Fruit fly (Drosophila melanogaster) whole organism, prepupa: ENCODE results near the gene Vha100-2.

Source experiments
- CG10631 ChIP-seq: fragments of 200-800 bp; sonication (Bioruptor generic); optimal IDR thresholded peaks from 2 replicates; lab custom pipeline; 2016; ENCODE audit warnings: missing biosample characterization, missing genetic modification characterization
- CG10669 ChIP-seq: fragments of 200-800 bp; sonication (Bioruptor generic); optimal IDR thresholded peaks from 3 replicates; lab custom pipeline; 2018; ENCODE audit warnings: missing biosample characterization, mild to moderate bottlenecking, missing genetic modification characterization, moderate library complexity
- CG11762 ChIP-seq: fragments of 200-800 bp; sonication (Bioruptor generic); optimal IDR thresholded peaks from 3 replicates; lab custom pipeline; 2016; ENCODE audit warnings: missing biosample characterization, missing genetic modification characterization; ENCODE audit not compliant: insufficient read depth
- CG15336 ChIP-seq: fragments of 200-800 bp; sonication (Bioruptor generic); IDR thresholded peaks from 2 replicates; pipeline ENCODE4 v1.3.6; 2022; ENCODE audit warnings: missing biosample characterization, missing genetic modification characterization
- CG1621 ChIP-seq: fragments of 200-800 bp; sonication (Bioruptor generic); optimal IDR thresholded peaks from 3 replicates; lab custom pipeline; 2018; ENCODE audit warnings: missing biosample characterization, mild to moderate bottlenecking, missing genetic modification characterization
- CG16779 ChIP-seq: fragments of 200-800 bp; sonication (Bioruptor generic); optimal IDR thresholded peaks from 3 replicates; lab custom pipeline; 2017; ENCODE audit warnings: missing biosample characterization, mild to moderate bottlenecking, missing genetic modification characterization
- CG3032 ChIP-seq: fragments of 200-800 bp; optimal IDR thresholded peaks from 2 replicates; lab custom pipeline; 2019; ENCODE audit warnings: missing biosample characterization, mild to moderate bottlenecking, missing genetic modification characterization, moderate library complexity
- CG32006 ChIP-seq: fragments of 200-800 bp; sonication (Bioruptor generic); optimal IDR thresholded peaks from 3 replicates; lab custom pipeline; 2017; ENCODE audit warnings: missing biosample characterization, mild to moderate bottlenecking, missing genetic modification characterization
- CG3919 ChIP-seq: fragments of 200-800 bp; sonication (Bioruptor generic); optimal IDR thresholded peaks from 3 replicates; lab custom pipeline; 2016; ENCODE audit warnings: missing biosample characterization, missing genetic modification characterization
- CG6163 ChIP-seq: fragments of 200-800 bp; sonication (Bioruptor generic); IDR thresholded peaks from 3 replicates; pipeline ENCODE4 v1.3.6; 2022; ENCODE audit warnings: missing biosample characterization, missing genetic modification characterization
- CG6276 ChIP-seq: fragments of 200-800 bp; sonication (Bioruptor generic); optimal IDR thresholded peaks from 2 replicates; lab custom pipeline; 2017; ENCODE audit warnings: missing biosample characterization, mild to moderate bottlenecking, missing genetic modification characterization
- CG6808 ChIP-seq: fragments of 200-800 bp; sonication (Bioruptor generic); optimal IDR thresholded peaks from 3 replicates; lab custom pipeline; 2017; ENCODE audit warnings: missing biosample characterization, missing genetic modification characterization, mild to moderate bottlenecking, moderate library complexity, missing genetic modification reagents
- CG6854 ChIP-seq: fragments of 200-800 bp; sonication (Bioruptor generic); optimal IDR thresholded peaks from 2 replicates; lab custom pipeline; 2017; ENCODE audit warnings: missing biosample characterization, mild to moderate bottlenecking, missing genetic modification characterization
- CG7368 ChIP-seq: fragments of 200-800 bp; sonication (Bioruptor generic); optimal IDR thresholded peaks from 3 replicates; lab custom pipeline; 2016; ENCODE audit warnings: missing biosample characterization, missing genetic modification characterization
- CG8119 ChIP-seq: fragments of 200-800 bp; sonication (Bioruptor generic); IDR thresholded peaks from 3 replicates; pipeline ENCODE4 v1.3.6; 2022; ENCODE audit warnings: missing biosample characterization, missing genetic modification characterization
- CG9139 ChIP-seq: fragments of 200-800 bp; sonication (Bioruptor generic); optimal IDR thresholded peaks from 3 replicates; lab custom pipeline; 2017; ENCODE audit warnings: missing biosample characterization, mild to moderate bottlenecking, missing genetic modification characterization
- Eip75B ChIP-seq: fragments of 200-800 bp; sonication (Bioruptor generic); optimal IDR thresholded peaks from 3 replicates; lab custom pipeline; 2016; ENCODE audit warnings: missing biosample characterization, missing genetic modification characterization
- Ets21C ChIP-seq: fragments of 200-800 bp; sonication (Bioruptor generic); optimal IDR thresholded peaks from 3 replicates; lab custom pipeline; 2016; ENCODE audit warnings: missing biosample characterization, missing genetic modification characterization
- Ets96B ChIP-seq: fragments of 200-800 bp; optimal IDR thresholded peaks from 2 replicates; lab custom pipeline; 2019; ENCODE audit warnings: missing biosample characterization, mild to moderate bottlenecking, missing genetic modification characterization, moderate library complexity
- Hr39 ChIP-seq: fragments of 200-800 bp; sonication (Bioruptor generic); optimal IDR thresholded peaks from 2 replicates; lab custom pipeline; 2016; ENCODE audit warnings: missing biosample characterization, missing genetic modification characterization
- Lpt ChIP-seq: fragments of 200-800 bp; sonication (Bioruptor generic); optimal IDR thresholded peaks from 3 replicates; lab custom pipeline; 2016; ENCODE audit warnings: missing biosample characterization, missing genetic modification characterization
- Met ChIP-seq: fragments of 200-800 bp; sonication (Bioruptor generic); optimal IDR thresholded peaks from 3 replicates; lab custom pipeline; 2016; ENCODE audit warnings: missing biosample characterization, missing genetic modification characterization
- Smox ChIP-seq: fragments of 200-800 bp; sonication (Bioruptor generic); optimal IDR thresholded peaks from 3 replicates; lab custom pipeline; 2016; ENCODE audit warnings: missing biosample characterization, missing genetic modification characterization
- Sox102F ChIP-seq: fragments of 200-800 bp; sonication (Bioruptor generic); optimal IDR thresholded peaks from 2 replicates; lab custom pipeline; 2016; ENCODE audit warnings: missing biosample characterization, mild to moderate bottlenecking, missing genetic modification characterization
- Sox14 ChIP-seq: fragments of 200-800 bp; sonication (Bioruptor generic); optimal IDR thresholded peaks from 3 replicates; lab custom pipeline; 2016; ENCODE audit warnings: missing biosample characterization, missing genetic modification characterization
- Sox15 ChIP-seq: fragments of 200-800 bp; sonication (Bioruptor generic); optimal IDR thresholded peaks from 3 replicates; lab custom pipeline; 2016; ENCODE audit warnings: missing biosample characterization, missing genetic modification characterization
- achi ChIP-seq: fragments of 200-800 bp; sonication (Bioruptor generic); optimal IDR thresholded peaks from 3 replicates; lab custom pipeline; 2016; ENCODE audit warnings: missing biosample characterization, missing genetic modification characterization
- cyc ChIP-seq: fragments of 200-800 bp; sonication (Bioruptor generic); optimal IDR thresholded peaks from 3 replicates; lab custom pipeline; 2016; ENCODE audit warnings: missing biosample characterization, missing genetic modification characterization
- dac ChIP-seq: fragments of 200-800 bp; sonication (Bioruptor generic); optimal IDR thresholded peaks from 2 replicates; lab custom pipeline; 2017; ENCODE audit warnings: missing biosample characterization, mild to moderate bottlenecking, missing genetic modification characterization
- dsx ChIP-seq: fragments of 200-800 bp; optimal IDR thresholded peaks from 3 replicates; lab custom pipeline; 2019; ENCODE audit warnings: missing biosample characterization, mild to moderate bottlenecking, missing genetic modification characterization, moderate library complexity; ENCODE audit not compliant: poor library complexity, severe bottlenecking
- eg ChIP-seq: fragments of 200-800 bp; sonication (Bioruptor generic); IDR thresholded peaks from 3 replicates; pipeline ENCODE4 v1.3.6; 2022; ENCODE audit warnings: missing biosample characterization, missing genetic modification characterization
- esn ChIP-seq: fragments of 200-800 bp; sonication (Bioruptor generic); optimal IDR thresholded peaks from 2 replicates; lab custom pipeline; 2016; ENCODE audit warnings: missing biosample characterization, mild to moderate bottlenecking, missing genetic modification characterization, moderate library complexity
- fd59A ChIP-seq: fragments of 200-800 bp; sonication (Bioruptor generic); optimal IDR thresholded peaks from 2 replicates; lab custom pipeline; 2017; ENCODE audit warnings: missing biosample characterization, mild to moderate bottlenecking, missing genetic modification characterization, missing genetic modification reagents
- fd85E ChIP-seq: fragments of 200-800 bp; sonication (Bioruptor generic); optimal IDR thresholded peaks from 3 replicates; lab custom pipeline; 2016; ENCODE audit warnings: missing biosample characterization, missing genetic modification characterization
- net ChIP-seq: fragments of 200-800 bp; sonication (Bioruptor generic); optimal IDR thresholded peaks from 3 replicates; lab custom pipeline; 2016; ENCODE audit warnings: missing biosample characterization, missing genetic modification characterization
- pdm3 ChIP-seq: fragments of 200-800 bp; sonication (Bioruptor generic); optimal IDR thresholded peaks from 3 replicates; lab custom pipeline; 2016; ENCODE audit warnings: missing biosample characterization, missing genetic modification characterization
- salr ChIP-seq, 2 experiments: fragments of 200-800 bp; sonication (Bioruptor generic); optimal IDR thresholded peaks; 3 replicates each; lab custom pipeline; 2016 to 2018; ENCODE audit warnings: missing biosample characterization in 2 of 2, missing genetic modification characterization in 2 of 2, mild to moderate bottlenecking in 1 of 2
- spab ChIP-seq: fragments of 200-800 bp; sonication (Bioruptor generic); optimal IDR thresholded peaks from 2 replicates; lab custom pipeline; 2017; ENCODE audit warnings: missing biosample characterization, mild to moderate bottlenecking, missing genetic modification characterization, missing genetic modification reagents
- ss ChIP-seq, 2 experiments: fragments of 200-800 bp; sonication (Bioruptor generic); optimal IDR thresholded peaks; 2 replicates in 1 of 2; 3 replicates in 1 of 2; lab custom pipeline; 2017 to 2018; ENCODE audit warnings: mild to moderate bottlenecking in 2 of 2, missing biosample characterization in 2 of 2, missing genetic modification characterization in 2 of 2, moderate library complexity in 1 of 2
- topi ChIP-seq: fragments of 200-800 bp; sonication (Bioruptor generic); optimal IDR thresholded peaks from 3 replicates; lab custom pipeline; 2016; ENCODE audit warnings: missing biosample characterization, missing genetic modification characterization
- vri ChIP-seq: fragments of 200-800 bp; sonication (Bioruptor generic); optimal IDR thresholded peaks from 3 replicates; lab custom pipeline; 2016; ENCODE audit warnings: missing biosample characterization, mild to moderate bottlenecking, missing genetic modification characterization

Vha100-2 gene

DNA sequence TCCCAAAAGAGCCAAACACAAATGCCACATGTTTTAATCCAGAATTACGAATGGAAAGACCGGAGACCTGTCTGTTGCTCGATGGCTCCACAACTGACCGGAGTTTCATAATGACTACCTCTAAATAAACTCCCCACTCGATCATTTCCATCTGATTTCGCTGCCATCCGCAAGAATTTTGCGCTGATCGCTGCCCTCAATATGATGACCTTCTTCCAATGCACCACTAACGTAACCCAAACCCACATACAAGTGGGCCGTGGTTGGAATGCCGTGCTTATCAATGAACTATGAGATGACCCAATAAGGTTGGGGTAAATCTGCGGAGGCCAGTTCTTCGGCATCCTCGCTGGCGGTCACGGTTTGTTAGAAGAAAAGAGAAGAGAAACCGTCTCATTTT is 14.0 kb downstream of the Vha100-2 start, which contains the start of gene CG14309:
CG14309 (minus strand) TSS at position 101 of the 400 bp plus-strand sequence.
- TF ChIP-seq Hr39 (GFP tag; lab: Kevin White, UChicago) (no peak), CG10631 (GFP tag; lab: Kevin White, UChicago) (no peak), Sox102F (GFP tag; lab: Kevin White, UChicago) (no peak), net (GFP tag; lab: Kevin White, UChicago) (no peak)

DNA sequence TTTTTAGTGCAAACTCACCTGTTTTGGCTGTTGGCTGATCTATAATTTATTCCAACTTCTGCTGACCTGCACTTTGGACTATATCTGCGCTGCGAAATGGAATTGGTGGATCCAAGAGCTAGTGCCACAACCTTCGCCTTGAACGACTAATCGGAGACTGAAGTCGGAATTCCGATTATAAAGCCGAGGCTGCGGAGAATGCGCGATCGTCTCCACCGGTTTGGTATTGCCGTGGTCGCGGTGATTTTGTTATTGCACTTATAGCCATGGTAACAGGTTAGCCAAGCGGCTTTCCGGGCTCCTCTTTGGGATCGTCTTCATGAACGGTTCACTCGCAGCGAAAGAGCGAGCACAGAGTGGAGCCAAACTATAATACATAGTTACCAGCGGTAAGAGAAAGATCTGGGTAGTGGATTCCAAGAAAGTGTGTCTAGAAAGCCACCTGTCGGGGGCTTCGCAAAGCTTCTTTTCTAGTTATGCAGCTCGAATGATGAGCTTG is 17.9 kb downstream of the Vha100-2 start, which contains the start of gene CG7675:
CG7675 (minus strand) TSS at position 165 of the 499 bp plus-strand sequence.
- TF ChIP-seq CG1621 (tag; lab: Kevin White, UChicago), result peak; percentile 93
- TF ChIP-seq pdm3 (GFP tag; lab: Kevin White, UChicago), result no peak
- peak; percentile 10 for TF ChIP-seq Met (GFP tag; lab: Kevin White, UChicago)
- no peak for TF ChIP-seq topi (GFP tag; lab: Kevin White, UChicago)
- peak in 1 of 2 experiments; percentile 12 for TF ChIP-seq salr (GFP tag; optimal IDR thresholded peaks at IDR 0.05; lab: Kevin White, UChicago)
- TF ChIP-seq Sox15 (GFP tag; lab: Kevin White, UChicago), result no peak
- TF ChIP-seq CG9139, result peak; percentile 78
- TF ChIP-seq CG6163 (GFP tag; lab: Robert Waterston, UW), result peak; percentile 25; the same call in 2 of the 3 replicates
- peak; percentile 50 for TF ChIP-seq CG16779 (tag; lab: Kevin White, UChicago)
- TF ChIP-seq Ets21C (GFP tag; lab: Kevin White, UChicago), result no peak
- peak; percentile 48; the same call in 2 of the 3 replicates for TF ChIP-seq CG8119 (GFP tag; lab: Robert Waterston, UW)
- TF ChIP-seq CG3919 (GFP tag; lab: Kevin White, UChicago), result peak; percentile 47
- TF ChIP-seq CG7368, result no peak
- TF ChIP-seq Lpt (GFP tag; lab: Kevin White, UChicago), result peak; percentile 63
- no peak for TF ChIP-seq cyc (GFP tag; lab: Kevin White, UChicago)
- peak; percentile 73 for TF ChIP-seq CG6854 (GFP tag; lab: Kevin White, UChicago)
- peak; percentile 26 for TF ChIP-seq Sox102F (GFP tag; lab: Kevin White, UChicago)
- peak; percentile 48 for TF ChIP-seq net (GFP tag; lab: Kevin White, UChicago)
- no peak for TF ChIP-seq vri (GFP tag; lab: Kevin White, UChicago)
- no peak for TF ChIP-seq CG32006
- TF ChIP-seq CG3032 (tag; lab: Kevin White, UChicago), result peak; percentile 18
- peak; percentile 50 for TF ChIP-seq dsx (GFP tag; lab: Kevin White, UChicago)
- TF ChIP-seq spab (GFP tag; lab: Kevin White, UChicago), result peak; percentile 63
- no peak for TF ChIP-seq fd59A
- no peak for TF ChIP-seq CG6276 (GFP tag; lab: Kevin White, UChicago)
- TF ChIP-seq Eip75B (GFP tag; lab: Kevin White, UChicago), result peak; percentile 52
- TF ChIP-seq CG6808 (GFP tag; lab: Kevin White, UChicago), result peak; percentile 76
- no peak for TF ChIP-seq CG11762 (GFP tag; lab: Kevin White, UChicago)
- peak; percentile 84 to 89 for TF ChIP-seq ss (GFP tag; optimal IDR thresholded peaks at IDR 0.05; lab: Kevin White, UChicago)
- no peak for TF ChIP-seq fd85E (GFP tag; lab: Kevin White, UChicago)
- peak; percentile 22 for TF ChIP-seq CG10669 (GFP tag; lab: Kevin White, UChicago)
- TF ChIP-seq Ets96B (tag; lab: Kevin White, UChicago), result peak; percentile 44
- peak; percentile 13 for TF ChIP-seq achi (GFP tag; lab: Kevin White, UChicago)
- no peak for TF ChIP-seq Smox (GFP tag; lab: Kevin White, UChicago)
- peak; percentile 24; the same call in 1 of the 3 replicates for TF ChIP-seq eg (GFP tag; lab: Robert Waterston, UW)
- no peak for TF ChIP-seq dac (GFP tag; lab: Kevin White, UChicago)
- TF ChIP-seq esn (GFP tag; lab: Kevin White, UChicago), result no peak
- TF ChIP-seq CG15336, result 0 out of 2 replicates have a peak, but pooled peaks have one; percentile 34
- peak; percentile 12 for TF ChIP-seq Sox14 (GFP tag; lab: Kevin White, UChicago)
- TF ChIP-seq CG10631 (GFP tag; lab: Kevin White, UChicago), result no peak
- TF ChIP-seq, all 60 proteins: peak for 24
